Worm (Caenorhabditis elegans) whole organism, young adult: Measurements from ENCODE around the gene vdac-1.
A peak's percentile ranks its signal among the peaks of the same experiment; 100 is the strongest.

Source experiments
- B0019.2 ChIP-seq: fragments of 200-800 bp; sonication (Bioruptor generic); conservative IDR thresholded peaks from 2 replicates; pipeline ENCODE4 v1.3.6; 2022; ENCODE audit warnings: missing genetic modification reagents, missing genetic modification characterization, missing compliant biosample characterization
- B0336.3 ChIP-seq: fragments of 200-800 bp; sonication (Bioruptor generic); IDR thresholded peaks from 2 replicates; pipeline ENCODE4 v1.3.6; 2022; ENCODE audit warnings: missing genetic modification characterization, missing compliant biosample characterization
- F22D6.2 ChIP-seq: sonication (generic microtip); optimal IDR thresholded peaks from 2 replicates; lab custom pipeline; 2016; ENCODE audit warnings: mild to moderate bottlenecking, missing genetic modification characterization, missing compliant biosample characterization
- F23B12.7 ChIP-seq: sonication (generic microtip); optimal IDR thresholded peaks from 2 replicates; lab custom pipeline; 2017; ENCODE audit warnings: missing genetic modification characterization, mild to moderate bottlenecking, missing compliant biosample characterization, antibody characterized with exemption, moderate library complexity; ENCODE audit not compliant: insufficient read depth
- F39B2.1 ChIP-seq: fragments of 200-800 bp; sonication (Bioruptor generic); IDR thresholded peaks from 2 replicates; pipeline ENCODE4 v1.3.6; 2022; ENCODE audit warnings: missing genetic modification reagents, missing genetic modification characterization, missing compliant biosample characterization
- K12H6.12 ChIP-seq: fragments of 200-800 bp; sonication (Bioruptor generic); optimal IDR thresholded peaks from 2 replicates; lab custom pipeline; 2018; ENCODE audit warnings: mild to moderate bottlenecking, missing genetic modification characterization, missing compliant biosample characterization
- Y53F4B.3 ChIP-seq: fragments of 200-800 bp; sonication (Bioruptor generic); IDR thresholded peaks from 2 replicates; pipeline ENCODE4 v1.3.6; 2022; ENCODE audit warnings: missing genetic modification reagents, missing genetic modification characterization, missing compliant biosample characterization
- Y53G8AR.9 ChIP-seq: fragments of 200-800 bp; sonication (Bioruptor generic); conservative IDR thresholded peaks from 2 replicates; pipeline ENCODE4 v1.3.6; 2022; ENCODE audit warnings: missing genetic modification reagents, missing genetic modification characterization, missing compliant biosample characterization
- akir-1 ChIP-seq: fragments of 200-800 bp; sonication (Bioruptor generic); optimal IDR thresholded peaks from 2 replicates; lab custom pipeline; 2018; ENCODE audit warnings: mild to moderate bottlenecking, missing genetic modification characterization, moderate library complexity, missing compliant biosample characterization
- ceh-100 ChIP-seq: fragments of 200-800 bp; sonication (Bioruptor generic); IDR thresholded peaks from 2 replicates; pipeline ENCODE4 v1.3.6; 2022; ENCODE audit warnings: missing genetic modification reagents, missing genetic modification characterization, missing compliant biosample characterization
- ceh-27 ChIP-seq: fragments of 200-800 bp; sonication (Bioruptor generic); optimal IDR thresholded peaks from 2 replicates; lab custom pipeline; 2018; ENCODE audit warnings: mild to moderate bottlenecking, missing genetic modification characterization, moderate library complexity, missing compliant biosample characterization
- ceh-58 ChIP-seq: fragments of 200-800 bp; sonication (Bioruptor generic); IDR thresholded peaks from 2 replicates; pipeline ENCODE4 v1.3.6; 2022; ENCODE audit warnings: missing genetic modification characterization, missing compliant biosample characterization
- chd-7 ChIP-seq: sonication (generic microtip); optimal IDR thresholded peaks from 2 replicates; lab custom pipeline; 2016; ENCODE audit warnings: mild to moderate bottlenecking, missing genetic modification characterization, moderate library complexity, missing compliant biosample characterization
- dpff-1 ChIP-seq: sonication (generic microtip); optimal IDR thresholded peaks from 2 replicates; lab custom pipeline; 2017; ENCODE audit warnings: mild to moderate bottlenecking, missing genetic modification characterization, missing compliant biosample characterization
- egl-18 ChIP-seq: fragments of 200-800 bp; sonication (Bioruptor generic); IDR thresholded peaks from 2 replicates; pipeline ENCODE4 v1.3.6; 2022; ENCODE audit warnings: missing genetic modification reagents, missing genetic modification characterization, missing compliant biosample characterization
- ekl-4 ChIP-seq: fragments of 200-800 bp; sonication (Bioruptor generic); IDR thresholded peaks from 2 replicates; pipeline ENCODE4 v1.3.6; 2022; ENCODE audit warnings: missing genetic modification reagents, missing genetic modification characterization, missing compliant biosample characterization
- gei-17 ChIP-seq: fragments of 200-800 bp; sonication (Bioruptor generic); optimal IDR thresholded peaks from 2 replicates; lab custom pipeline; 2018; ENCODE audit warnings: mild to moderate bottlenecking, missing genetic modification characterization, missing compliant biosample characterization
- him-1 ChIP-seq: sonication (generic microtip); optimal IDR thresholded peaks from 2 replicates; lab custom pipeline; 2016; ENCODE audit warnings: missing genotype, missing genetic modification reagents, missing genetic modification characterization, missing compliant biosample characterization
- hlh-26 ChIP-seq: fragments of 200-800 bp; sonication (Bioruptor generic); conservative IDR thresholded peaks from 2 replicates; pipeline ENCODE4 v1.3.6; 2022; ENCODE audit warnings: missing genetic modification reagents, missing genetic modification characterization, missing compliant biosample characterization
- hrde-1 ChIP-seq: sonication (generic microtip); optimal IDR thresholded peaks from 2 replicates; lab custom pipeline; 2016; ENCODE audit warnings: missing genetic modification characterization, mild to moderate bottlenecking, missing compliant biosample characterization, moderate library complexity, missing genotype, missing genetic modification reagents, borderline replicate concordance
- hsf-1 ChIP-seq: fragments of 200-800 bp; sonication (Bioruptor generic); IDR thresholded peaks from 2 replicates; pipeline ENCODE4 v1.3.6; 2022; ENCODE audit warnings: missing genetic modification reagents, missing genetic modification characterization, missing compliant biosample characterization
- let-526 ChIP-seq: fragments of 200-800 bp; sonication (Bioruptor generic); IDR thresholded peaks from 2 replicates; pipeline ENCODE4 v1.3.6; 2022; ENCODE audit warnings: missing genetic modification reagents, missing genetic modification characterization, missing compliant biosample characterization
- lin-35 ChIP-seq, 3 experiments: fragments of 150-350 bp in 2 of 3; sonication (generic microtip) in 1 of 3; optimal IDR thresholded peaks; 2 replicates each; lab custom pipeline; 2014 to 2018; ENCODE audit warnings: missing biosample characterization in 3 of 3, missing genetic modification characterization in 3 of 3, missing genetic modification reagents in 3 of 3
- lin-54 ChIP-seq: fragments of 200-800 bp; sonication (Bioruptor generic); optimal IDR thresholded peaks from 2 replicates; lab custom pipeline; 2018; ENCODE audit warnings: mild to moderate bottlenecking, missing genetic modification characterization, missing compliant biosample characterization
- madf-3 ChIP-seq: fragments of 200-800 bp; sonication (Bioruptor generic); IDR thresholded peaks from 2 replicates; pipeline ENCODE4 v1.3.6; 2022; ENCODE audit warnings: missing genetic modification reagents, missing genetic modification characterization, missing compliant biosample characterization
- madf-8 ChIP-seq: fragments of 200-800 bp; sonication (Bioruptor generic); conservative IDR thresholded peaks from 2 replicates; pipeline ENCODE4 v1.3.6; 2022; ENCODE audit warnings: missing genetic modification reagents, missing genetic modification characterization, missing compliant biosample characterization
- mcd-1 ChIP-seq: fragments of 200-800 bp; sonication (Bioruptor generic); IDR thresholded peaks from 2 replicates; pipeline ENCODE4 v1.3.6; 2022; ENCODE audit warnings: missing genetic modification reagents, missing genetic modification characterization, missing compliant biosample characterization
- mxl-1 ChIP-seq: sonication (generic microtip); optimal IDR thresholded peaks from 2 replicates; lab custom pipeline; 2016; ENCODE audit warnings: missing genetic modification characterization, missing compliant biosample characterization
- nfya-2 ChIP-seq: fragments of 200-800 bp; sonication (Bioruptor generic); IDR thresholded peaks from 2 replicates; pipeline ENCODE4 v1.3.6; 2022; ENCODE audit warnings: missing genetic modification reagents, missing genetic modification characterization, missing compliant biosample characterization
- nhr-90 ChIP-seq: sonication (generic microtip); optimal IDR thresholded peaks from 2 replicates; lab custom pipeline; 2016; ENCODE audit warnings: missing genotype, mild to moderate bottlenecking, missing genetic modification characterization, missing compliant biosample characterization
- pbrm-1 ChIP-seq: fragments of 200-800 bp; sonication (Bioruptor generic); IDR thresholded peaks from 2 replicates; pipeline ENCODE4 v1.3.6; 2022; ENCODE audit warnings: missing genetic modification reagents, missing genetic modification characterization, missing compliant biosample characterization
- rec-8 ChIP-seq, 2 experiments: sonication (generic microtip); optimal IDR thresholded peaks; 2 replicates each; lab custom pipeline; 2016; ENCODE audit warnings: mild to moderate bottlenecking in 2 of 2, missing genetic modification characterization in 2 of 2, missing genetic modification reagents in 2 of 2, missing genotype in 2 of 2, missing biosample characterization in 1 of 2, missing compliant biosample characterization in 1 of 2, moderate library complexity in 1 of 2
- rpc-1 ChIP-seq, 2 experiments: fragments of 150-350 bp in 1 of 2; sonication (generic microtip) in 1 of 2; optimal IDR thresholded peaks; 2 replicates each; lab custom pipeline; 2014 to 2018; ENCODE audit warnings: missing biosample characterization in 1 of 2, missing genetic modification characterization in 1 of 2, missing genetic modification reagents in 1 of 2, missing genotype in 1 of 2
- sea-2 ChIP-seq: fragments of 200-800 bp; sonication (Bioruptor generic); IDR thresholded peaks from 2 replicates; pipeline ENCODE4 v1.3.6; 2022; ENCODE audit warnings: missing genetic modification characterization, missing compliant biosample characterization
- snpc-1.1 ChIP-seq: sonication (generic microtip); optimal IDR thresholded peaks from 2 replicates; lab custom pipeline; 2017; ENCODE audit warnings: missing genetic modification characterization, mild to moderate bottlenecking, missing compliant biosample characterization, antibody characterized with exemption, moderate library complexity, missing genotype, missing genetic modification reagents; ENCODE audit not compliant: insufficient read depth
- snpc-1.3 ChIP-seq: sonication (generic microtip); optimal IDR thresholded peaks from 2 replicates; lab custom pipeline; 2017; ENCODE audit warnings: missing genetic modification characterization, mild to moderate bottlenecking, missing compliant biosample characterization, antibody characterized with exemption, moderate library complexity, missing genotype, missing genetic modification reagents; ENCODE audit not compliant: insufficient read depth
- snpc-4 ChIP-seq, 5 experiments: fragments of 150-350 bp in 1 of 5; sonication (generic microtip) in 4 of 5; optimal IDR thresholded peaks; 2 replicates each; lab custom pipeline; 2014 to 2018; ENCODE audit warnings: missing genetic modification characterization in 5 of 5, missing biosample characterization in 3 of 5, antibody characterized with exemption in 2 of 5, mild to moderate bottlenecking in 2 of 5, missing compliant biosample characterization in 2 of 5, missing genotype in 2 of 5, moderate library complexity in 2 of 5, missing genetic modification reagents in 1 of 5
- somi-1 ChIP-seq: fragments of 200-800 bp; sonication (Bioruptor generic); optimal IDR thresholded peaks from 2 replicates; lab custom pipeline; 2018; ENCODE audit warnings: mild to moderate bottlenecking, missing genetic modification characterization, missing compliant biosample characterization
- tbp1 ChIP-seq: fragments of 200-800 bp; sonication (Bioruptor generic); optimal IDR thresholded peaks from 2 replicates; lab custom pipeline; 2018; ENCODE audit warnings: mild to moderate bottlenecking, missing genetic modification characterization, missing compliant biosample characterization
- tbx-9 ChIP-seq: sonication (generic microtip); optimal IDR thresholded peaks from 2 replicates; lab custom pipeline; 2016; ENCODE audit warnings: borderline replicate concordance, missing genetic modification characterization, inconsistent platforms, missing compliant biosample characterization
- ztf-25 ChIP-seq: fragments of 200-800 bp; sonication (Bioruptor generic); IDR thresholded peaks from 2 replicates; pipeline ENCODE4 v1.3.6; 2022; ENCODE audit warnings: missing genetic modification reagents, missing genetic modification characterization, missing compliant biosample characterization
- ztf-26 ChIP-seq: sonication (generic microtip); optimal IDR thresholded peaks from 2 replicates; lab custom pipeline; 2017; ENCODE audit warnings: missing genetic modification characterization, missing compliant biosample characterization
- ztf-28 ChIP-seq: fragments of 200-800 bp; sonication (Bioruptor generic); IDR thresholded peaks from 2 replicates; pipeline ENCODE4 v1.3.6; 2022; ENCODE audit warnings: missing genetic modification reagents, missing genetic modification characterization, missing compliant biosample characterization
- ztf-6 ChIP-seq: fragments of 200-800 bp; sonication (Bioruptor generic); IDR thresholded peaks from 2 replicates; pipeline ENCODE4 v1.3.6; 2022; ENCODE audit warnings: missing genetic modification reagents, missing genetic modification characterization, missing compliant biosample characterization

The vdac-1 gene

ce11 chrIV:7487554-7488456 lies 19.9 kb downstream of the vdac-1 start, which contains the start of the genes his-60 and his-59 (continued):
- TF ChIP-seq ceh-58 (GFP tag; lab: Robert Waterston, UW) (0 out of 2 replicates have a peak, but pooled peaks have one; percentile 38), B0019.2 (no peak), lin-35 (GFP tag; optimal IDR thresholded peaks at IDR 0.05; lab: Kevin White, UChicago) (no peak), B0336.3 (GFP tag; lab: Robert Waterston, UW) (peak; percentile 77), ztf-6 (GFP tag; lab: Robert Waterston, UW) (no peak), ztf-28 (GFP tag; lab: Robert Waterston, UW) (no peak), Y53G8AR.9 (GFP tag; lab: Robert Waterston, UW) (peak; percentile 85), tbx-9 (tag; lab: Kevin White, UChicago) (no peak), F23B12.7 (tag; lab: Kevin White, UChicago) (no peak), nfya-2 (GFP tag; lab: Robert Waterston, UW) (no peak), F39B2.1 (GFP tag; lab: Robert Waterston, UW) (peak; percentile 99), lin-54 (GFP tag; lab: Kevin White, UChicago) (peak; percentile 44), ceh-27 (peak; percentile 13), chd-7 (no peak), rpc-1 (optimal IDR thresholded peaks at IDR 0.05; lab: Kevin White, UChicago) (no peak), rpc-1 (tag; optimal IDR thresholded peaks at IDR 0.05; lab: Kevin White, UChicago) (no peak), snpc-1.1 (tag; lab: Kevin White, UChicago) (no peak), egl-18 (GFP tag; lab: Robert Waterston, UW) (no peak), gei-17 (GFP tag; lab: Kevin White, UChicago) (no peak), snpc-4 (GFP tag; optimal IDR thresholded peaks at IDR 0.05; lab: Kevin White, UChicago) (peak; percentile 35), snpc-4 (tag; optimal IDR thresholded peaks at IDR 0.05; lab: Kevin White, UChicago) (peak; percentile 4 to 64 (median 48)), ekl-4 (GFP tag; lab: Robert Waterston, UW) (peak; percentile 64; the same call in 1 of the 2 replicates), madf-3 (GFP tag; lab: Robert Waterston, UW) (peak; percentile 62; the same call in 1 of the 2 replicates), somi-1 (GFP tag; lab: Kevin White, UChicago) (no peak), ztf-26 (no peak), nhr-90 (peak; percentile 51), Y53F4B.3 (no peak), tbp1 (GFP tag; lab: Kevin White, UChicago) (peak; percentile 67), hsf-1 (GFP tag; lab: Robert Waterston, UW) (peak; percentile 13), him-1 (tag; lab: Kevin White, UChicago) (no peak), mcd-1 (GFP tag; lab: Robert Waterston, UW) (peak; percentile 40; the same call in 1 of the 2 replicates), sea-2 (GFP tag; lab: Robert Waterston, UW) (no peak), ztf-25 (peak; percentile 28; the same call in 1 of the 2 replicates), snpc-1.3 (tag; lab: Kevin White, UChicago) (peak; percentile 79), dpff-1 (tag; lab: Kevin White, UChicago) (no peak), K12H6.12 (tag; lab: Kevin White, UChicago) (no peak), hrde-1 (tag; lab: Kevin White, UChicago) (peak; percentile 97), ceh-100 (GFP tag; lab: Robert Waterston, UW) (no peak; the same call in 1 of the 2 replicates), madf-8 (GFP tag; lab: Robert Waterston, UW) (no peak; the same call in 1 of the 2 replicates), let-526 (GFP tag; lab: Robert Waterston, UW) (no peak), hlh-26 (GFP tag; lab: Robert Waterston, UW) (no peak), F22D6.2 (tag; lab: Kevin White, UChicago) (no peak), pbrm-1 (GFP tag; lab: Robert Waterston, UW) (peak; percentile 69; the same call in 1 of the 2 replicates), akir-1 (no peak), mxl-1 (tag; lab: Kevin White, UChicago) (no peak), rec-8 (tag; optimal IDR thresholded peaks at IDR 0.05; lab: Kevin White, UChicago) (peak in 1 of 2 experiments; percentile 77)
